Worm (Caenorhabditis elegans): ENCODE measurements around the gene rpt-2.

- TF ChIP-seq madf-2 (tag; optimal IDR thresholded peaks at IDR 0.05) (no peak), dve-1 (tag; optimal IDR thresholded peaks at IDR 0.05) (no peak), elt-4 (tag; optimal IDR thresholded peaks at IDR 0.05) (no peak), syd-9 (tag; optimal IDR thresholded peaks at IDR 0.05) (no peak), ceh-48 (tag; optimal IDR thresholded peaks at IDR 0.05) (no peak), ceh-19 (GFP tag; optimal IDR thresholded peaks at IDR 0.05) (no peak), hlh-6 (tag; optimal IDR thresholded peaks at IDR 0.05) (no peak), ama-1 (optimal IDR thresholded peaks at IDR 0.05) (no peak), nfya-1 (tag; optimal IDR thresholded peaks at IDR 0.05) (no peak)
These were observed 5.1 kb downstream of the rpt-2 start for ce11 chrV:6012401-6012800.
